Fruit fly (Drosophila melanogaster) whole organism, wandering third instar larva: Measurements from ENCODE around the gene Odj.

Experiments used
- CrebA ChIP-seq: fragments of 200-800 bp; sonication (Bioruptor generic); optimal IDR thresholded peaks from 2 replicates; lab custom pipeline; 2016; ENCODE audit warnings: missing biosample characterization, mild to moderate bottlenecking, missing genetic modification characterization, borderline replicate concordance
- lola ChIP-seq: fragments of >200 bp; optimal IDR thresholded peaks from 2 replicates; lab custom pipeline; 2017; ENCODE audit warnings: missing biosample characterization, missing genetic modification characterization
- pan ChIP-seq: fragments of >200 bp; optimal IDR thresholded peaks from 2 replicates; lab custom pipeline; 2017
- psq ChIP-seq: fragments of 200-800 bp; sonication (Bioruptor generic); optimal IDR thresholded peaks from 3 replicates; lab custom pipeline; 2017; ENCODE audit warnings: missing biosample characterization, mild to moderate bottlenecking, missing genetic modification characterization, moderate library complexity
- rgr ChIP-seq: fragments of 200-800 bp; sonication (Bioruptor generic); optimal IDR thresholded peaks from 3 replicates; lab custom pipeline; 2016; ENCODE audit warnings: missing biosample characterization, mild to moderate bottlenecking, missing genetic modification characterization
- tai ChIP-seq: sonication (Bioruptor generic); optimal IDR thresholded peaks from 2 replicates; lab custom pipeline; 2016; ENCODE audit warnings: missing biosample characterization, missing genetic modification characterization
- woc ChIP-seq: sonication (Bioruptor generic); optimal IDR thresholded peaks from 2 replicates; lab custom pipeline; 2016; ENCODE audit warnings: missing biosample characterization, mild to moderate bottlenecking, missing genetic modification characterization

DNA sequence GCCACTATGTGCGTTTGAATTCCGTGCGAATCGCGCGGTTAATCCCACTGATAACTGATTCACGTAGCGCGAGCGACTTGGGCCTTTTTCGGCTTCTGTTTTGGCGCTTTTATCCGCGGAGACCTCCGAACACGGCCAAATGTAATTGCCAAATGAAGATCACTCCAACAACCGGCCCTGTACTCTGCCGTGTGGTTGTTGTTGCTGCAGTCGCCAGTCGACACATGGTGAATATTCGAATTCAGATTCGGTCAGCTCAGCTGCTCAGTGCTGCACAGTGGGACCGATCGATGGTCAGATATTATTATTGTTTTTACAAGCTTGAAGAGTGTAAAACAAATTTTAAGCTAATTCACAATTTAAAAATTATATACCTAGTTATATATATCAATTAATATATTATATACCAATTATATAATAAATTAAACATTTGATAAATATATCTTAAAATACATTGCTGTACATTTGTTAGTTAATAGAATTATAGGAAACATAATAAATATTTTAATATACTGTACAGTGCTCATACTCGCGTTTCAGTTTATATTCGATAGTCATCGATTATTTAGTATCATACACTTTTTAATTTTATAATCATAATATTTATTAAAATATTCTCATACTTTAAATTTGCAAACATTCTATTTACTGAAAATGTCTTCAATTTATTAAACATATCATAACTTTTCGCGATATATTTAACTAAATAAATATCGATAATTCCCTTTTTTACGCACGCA lies 14.5 kb downstream of the Odj start, which contains the start of gene CG43102:
- TF ChIP-seq rgr = peak; percentile 65
- TF ChIP-seq pan = no peak
- no peak for TF ChIP-seq tai (GFP tag; lab: Kevin White, UChicago)
- TF ChIP-seq lola = no peak
- TF ChIP-seq CrebA = no peak
- peak; percentile 32 for TF ChIP-seq woc (GFP tag; lab: Kevin White, UChicago)
- peak; percentile 52 for TF ChIP-seq psq
